Worm (Caenorhabditis elegans) whole organism, L3 larva: ENCODE measurements around the gene srm-3.
"Not testable (repeated sequence)": the region's sequence is repeated elsewhere in the genome, so short reads cannot be mapped to it uniquely, and the experiment has no call there.

ENCODE experiments used
- R02D3.7 ChIP-seq: fragments of 150-350 bp; optimal IDR thresholded peaks from 2 replicates; lab custom pipeline; 2014; ENCODE audit warnings: missing biosample characterization, missing genetic modification characterization
- aly-2 ChIP-seq: fragments of 150-350 bp; optimal IDR thresholded peaks from 2 replicates; lab custom pipeline; 2014; ENCODE audit warnings: missing biosample characterization, missing genetic modification characterization
- ama-1 ChIP-seq: fragments of 150-350 bp; optimal IDR thresholded peaks from 2 replicates; lab custom pipeline; 2018
- ceh-28 ChIP-seq: fragments of 150-350 bp; optimal IDR thresholded peaks from 2 replicates; lab custom pipeline; 2014; ENCODE audit warnings: missing biosample characterization, missing genetic modification reagents, missing genetic modification characterization
- ceh-9 ChIP-seq: sonication (generic microtip); optimal IDR thresholded peaks from 2 replicates; lab custom pipeline; 2018; ENCODE audit warnings: missing biosample characterization, missing genetic modification characterization
- elt-1 ChIP-seq: fragments of 150-350 bp; optimal IDR thresholded peaks from 2 replicates; lab custom pipeline; 2014; ENCODE audit warnings: missing biosample characterization, missing genetic modification characterization
- elt-2 ChIP-seq: sonication (generic microtip); optimal IDR thresholded peaks from 2 replicates; lab custom pipeline; 2016; ENCODE audit warnings: missing genetic modification reagents, mild to moderate bottlenecking, missing genetic modification characterization, missing compliant biosample characterization
- elt-3 ChIP-seq, 3 experiments: fragments of 150-350 bp in 1 of 3; sonication (generic microtip) in 2 of 3; optimal IDR thresholded peaks; 2 replicates in 2 of 3; 4 replicates in 1 of 3; lab custom pipeline; 2014 to 2017; ENCODE audit warnings: missing biosample characterization in 3 of 3, missing genetic modification characterization in 3 of 3
- eor-1 ChIP-seq, 2 experiments: fragments of 150-350 bp; optimal IDR thresholded peaks; 2 replicates each; lab custom pipeline; 2014 to 2018; ENCODE audit warnings: missing biosample characterization in 2 of 2, missing genetic modification characterization in 2 of 2
- fkh-2 ChIP-seq: fragments of 150-350 bp; optimal IDR thresholded peaks from 2 replicates; lab custom pipeline; 2014; ENCODE audit warnings: missing biosample characterization, missing genetic modification reagents, missing genetic modification characterization
- hmg-11 ChIP-seq: sonication (generic microtip); optimal IDR thresholded peaks from 2 replicates; lab custom pipeline; 2016; ENCODE audit warnings: missing genetic modification characterization, missing compliant biosample characterization
- lin-15B ChIP-seq: fragments of 150-350 bp; optimal IDR thresholded peaks from 2 replicates; lab custom pipeline; 2014; ENCODE audit warnings: missing biosample characterization, missing genetic modification characterization
- lin-39 ChIP-seq: fragments of 150-350 bp; optimal IDR thresholded peaks from 2 replicates; lab custom pipeline; 2018; ENCODE audit warnings: missing biosample characterization, missing genetic modification reagents, missing genetic modification characterization
- lsy-12 ChIP-seq: sonication (generic microtip); optimal IDR thresholded peaks from 2 replicates; lab custom pipeline; 2016; ENCODE audit warnings: mild to moderate bottlenecking, missing genetic modification characterization, missing compliant biosample characterization
- mdl-1 ChIP-seq: fragments of 150-350 bp; optimal IDR thresholded peaks from 2 replicates; lab custom pipeline; 2014; ENCODE audit warnings: missing biosample characterization, missing genetic modification characterization
- nfya-1 ChIP-seq: sonication (generic microtip); optimal IDR thresholded peaks from 2 replicates; lab custom pipeline; 2017; ENCODE audit warnings: missing genetic modification characterization, mild to moderate bottlenecking, missing compliant biosample characterization, antibody characterized with exemption, moderate library complexity; ENCODE audit not compliant: insufficient read depth
- nhr-67 ChIP-seq: fragments of 150-350 bp; optimal IDR thresholded peaks from 2 replicates; lab custom pipeline; 2014; ENCODE audit warnings: missing biosample characterization, missing genetic modification characterization
- nhr-76 ChIP-seq: fragments of 150-350 bp; sonication (generic microtip); optimal IDR thresholded peaks from 5 replicates; lab custom pipeline; 2014; ENCODE audit warnings: missing biosample characterization, missing genetic modification characterization
- pha-4 ChIP-seq: fragments of 150-350 bp; optimal IDR thresholded peaks from 2 replicates; lab custom pipeline; 2014; ENCODE audit warnings: missing biosample characterization, missing genetic modification reagents, missing genetic modification characterization
- pqm-1 ChIP-seq: fragments of 150-350 bp; optimal IDR thresholded peaks from 2 replicates; lab custom pipeline; 2017; ENCODE audit warnings: missing biosample characterization, missing genetic modification characterization, inconsistent platforms
- snpc-4 ChIP-seq: fragments of 150-350 bp; optimal IDR thresholded peaks from 2 replicates; lab custom pipeline; 2014; ENCODE audit warnings: missing biosample characterization, missing genetic modification characterization
- tbx-2 ChIP-seq: sonication (generic microtip); optimal IDR thresholded peaks from 2 replicates; lab custom pipeline; 2016; ENCODE audit warnings: mild to moderate bottlenecking, missing genetic modification characterization, missing compliant biosample characterization
- unc-39 ChIP-seq: sonication (generic microtip); optimal IDR thresholded peaks from 4 replicates; lab custom pipeline; 2017; ENCODE audit warnings: missing biosample characterization, missing genetic modification characterization
- unc-62 ChIP-seq: fragments of 150-350 bp; sonication (generic microtip); optimal IDR thresholded peaks from 4 replicates; lab custom pipeline; 2014; ENCODE audit warnings: missing biosample characterization, missing genetic modification reagents, missing genetic modification characterization
- ztf-11 ChIP-seq: fragments of 150-350 bp; optimal IDR thresholded peaks from 2 replicates; lab custom pipeline; 2014; ENCODE audit warnings: missing biosample characterization, missing genetic modification characterization

Gene srm-3

DNA sequence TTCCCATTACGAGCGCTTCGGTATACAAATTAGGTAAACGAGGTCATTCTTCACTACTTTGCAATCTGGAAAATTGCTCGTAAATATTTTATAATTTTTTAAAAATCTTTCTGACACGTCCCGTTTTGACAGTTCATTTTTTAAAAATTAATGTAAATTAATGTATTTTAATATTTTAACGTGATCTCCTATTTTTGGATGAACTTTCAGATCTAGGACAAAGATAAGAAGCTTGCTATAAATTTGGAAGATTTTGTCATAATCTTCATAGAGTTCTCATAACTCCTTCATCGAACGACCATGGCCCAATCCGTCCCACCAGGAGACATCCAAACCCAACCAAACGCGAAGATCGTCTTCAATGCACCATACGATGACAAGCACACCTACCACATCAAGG, 39.9 kb downstream of the srm-3 start, which contains the start of gene msp-76:
Gene msp-76 (plus strand): TSS at position 301 of the 400 bp plus-strand sequence.
- TF ChIP-seq mdl-1 (tag; lab: Kevin White, UChicago); elt-3 (tag; optimal IDR thresholded peaks at IDR 0.05; lab: Kevin White, UChicago); nhr-76: not testable (repeated sequence)

DNA sequence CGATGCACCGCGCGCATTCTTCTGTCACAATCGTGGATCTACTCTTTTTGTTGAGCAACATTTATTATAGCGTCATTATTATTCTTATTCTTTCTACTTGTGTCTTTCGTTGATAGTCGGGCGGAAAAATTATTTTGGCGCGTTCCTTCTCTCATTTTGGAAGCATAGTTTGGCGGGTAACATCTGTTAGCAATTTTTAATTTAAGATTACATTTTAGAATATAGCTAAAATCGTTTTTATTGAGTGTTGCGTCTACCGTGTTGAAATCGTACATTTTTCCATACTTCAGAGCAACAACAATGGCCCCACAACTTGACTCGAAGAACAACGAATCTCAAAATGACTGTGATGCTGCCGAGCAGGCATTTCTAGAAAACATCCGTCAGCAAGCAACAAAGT, 41.9 kb downstream of the srm-3 start, which contains the start of gene sdz-36:
Gene sdz-36 (plus strand): TSS at position 301 of the 400 bp plus-strand sequence.
- TF ChIP-seq unc-39 (tag; lab: Kevin White, UChicago) (no peak), elt-1 (no peak), mdl-1 (tag; lab: Kevin White, UChicago) (no peak), lsy-12 (tag; lab: Kevin White, UChicago) (no peak), pqm-1 (tag; lab: Kevin White, UChicago) (no peak), tbx-2 (no peak), snpc-4 (no peak)
- TF ChIP-seq, all 47 proteins: peak for 0

DNA sequence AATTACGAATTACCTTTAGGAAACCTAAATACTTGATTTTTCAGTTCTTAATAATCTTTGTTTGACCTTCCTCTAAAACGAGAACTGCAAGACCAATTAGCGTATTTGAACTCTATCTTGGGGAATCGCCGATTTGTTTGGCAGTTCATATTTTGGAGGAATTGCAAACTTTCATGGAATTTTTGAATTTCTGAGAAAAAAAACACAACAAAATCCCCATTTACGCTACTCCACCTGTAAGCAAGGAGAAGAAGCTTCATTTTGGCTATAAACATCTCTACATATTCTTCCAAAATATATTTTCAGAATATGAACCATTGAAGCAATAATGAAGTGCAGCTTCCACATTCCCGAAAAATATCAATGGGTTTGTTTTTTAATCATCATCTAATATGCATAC, 44.1 kb downstream of the srm-3 start, which contains the start of gene twk-9:
Gene twk-9 (plus strand): TSS at position 301 of the 400 bp plus-strand sequence.
- no peak for TF ChIP-seq ztf-11
- TF ChIP-seq hmg-11, result no peak
- TF ChIP-seq lin-39 (tag; lab: Kevin White, UChicago), result no peak
- TF ChIP-seq pha-4 (tag; lab: Kevin White, UChicago), result no peak
- no peak for TF ChIP-seq ceh-9 (tag; lab: Kevin White, UChicago)
- TF ChIP-seq lin-15B (tag; lab: Kevin White, UChicago), result no peak
- TF ChIP-seq fkh-2, result no peak
- no peak for TF ChIP-seq eor-1 (tag; optimal IDR thresholded peaks at IDR 0.05; lab: Kevin White, UChicago)
- no peak for TF ChIP-seq unc-39 (tag; lab: Kevin White, UChicago)
- no peak for TF ChIP-seq nhr-67 (tag; lab: Kevin White, UChicago)
- no peak for TF ChIP-seq pqm-1 (tag; lab: Kevin White, UChicago)
- no peak for TF ChIP-seq aly-2 (tag; lab: Kevin White, UChicago)

DNA sequence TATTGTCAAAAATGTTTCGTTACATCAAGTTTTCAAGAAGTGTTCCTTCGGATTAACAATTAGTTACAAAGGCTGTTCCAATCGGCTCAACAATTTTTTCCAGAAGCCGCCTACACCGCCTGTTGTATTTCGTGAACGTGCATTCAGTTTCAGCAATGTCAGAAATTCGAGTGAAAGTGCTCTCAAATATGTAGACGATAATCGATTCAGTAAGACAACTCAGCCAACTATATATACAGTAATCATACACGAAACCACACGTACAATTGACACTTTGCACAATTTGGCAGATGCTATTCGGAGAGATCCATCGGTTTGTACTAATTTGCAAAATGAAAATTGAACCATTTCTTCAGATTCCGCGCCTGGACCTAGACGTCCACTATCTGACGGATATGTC, 47.7 kb downstream of the srm-3 start:
- TF ChIP-seq R02D3.7 (tag; lab: Kevin White, UChicago), result no peak
- TF ChIP-seq unc-39 (tag; lab: Kevin White, UChicago), result no peak
- no peak for TF ChIP-seq elt-3 (tag; optimal IDR thresholded peaks at IDR 0.05; lab: Kevin White, UChicago)
- no peak for TF ChIP-seq nfya-1 (tag; lab: Kevin White, UChicago)
- no peak for TF ChIP-seq ama-1 (lab: Kevin White, UChicago)
- TF ChIP-seq elt-1, result no peak
- no peak for TF ChIP-seq snpc-4
- TF ChIP-seq elt-2 (tag; lab: Kevin White, UChicago), result no peak
- no peak for TF ChIP-seq ceh-28 (tag; lab: Kevin White, UChicago)

DNA sequence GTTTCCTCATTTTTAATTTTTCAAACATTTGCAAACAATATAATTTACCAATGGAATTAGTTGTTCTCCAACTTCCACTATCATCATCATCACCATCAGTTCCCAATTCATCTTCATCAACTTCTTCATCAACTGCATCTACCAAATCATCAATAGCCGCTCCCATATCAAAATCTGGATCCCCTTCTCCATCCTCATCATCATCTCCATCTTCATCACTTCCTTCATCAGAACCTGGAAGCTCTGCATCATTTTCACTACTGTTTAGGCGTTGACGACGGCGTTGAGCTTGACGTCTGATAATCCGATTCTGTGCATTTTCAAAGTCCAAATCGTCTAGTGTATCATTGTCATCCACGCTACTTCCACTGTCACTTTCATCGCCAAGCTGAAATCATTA, 49.1 kb downstream of the srm-3 start:
- no peak for TF ChIP-seq lin-15B (tag; lab: Kevin White, UChicago)
- TF ChIP-seq nhr-67 (tag; lab: Kevin White, UChicago), result no peak
- no peak for TF ChIP-seq tbx-2
- no peak for TF ChIP-seq unc-62 (GFP tag; lab: Kevin White, UChicago)
- TF ChIP-seq eor-1 (tag; optimal IDR thresholded peaks at IDR 0.05; lab: Kevin White, UChicago), result no peak
- TF ChIP-seq mdl-1 (tag; lab: Kevin White, UChicago), result no peak
- TF ChIP-seq ama-1 (lab: Kevin White, UChicago), result no peak

DNA sequence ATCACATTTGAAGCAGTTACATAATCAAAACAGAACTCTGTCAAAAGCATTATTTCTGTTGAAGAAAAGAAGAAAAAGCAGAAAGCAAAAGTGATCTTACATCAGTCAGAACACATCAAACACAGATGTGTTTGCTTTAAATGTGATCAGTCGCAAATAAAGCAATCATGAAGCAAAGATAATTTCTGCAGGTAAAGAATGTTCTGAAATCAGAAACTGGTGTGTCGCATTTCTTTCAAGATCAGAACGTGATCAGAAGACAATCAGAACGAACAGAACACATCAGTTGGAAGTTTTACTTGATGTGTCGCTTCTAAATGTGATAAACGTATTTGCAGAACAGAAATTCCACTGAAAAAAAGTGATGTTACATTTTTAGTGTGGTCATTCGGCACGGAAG, 50.3 kb downstream of the srm-3 start:
- TF ChIP-seq pqm-1 (tag; lab: Kevin White, UChicago) (no peak), pha-4 (tag; lab: Kevin White, UChicago) (peak; percentile 22)
